Worm (Caenorhabditis elegans): ENCODE data around the gene rpap-3.

- TF ChIP-seq him-1 (tag; optimal IDR thresholded peaks at IDR 0.05): no peak
- no peak for TF ChIP-seq W03F9.2 (tag; optimal IDR thresholded peaks at IDR 0.05)
- no peak for TF ChIP-seq dao-5 (tag; optimal IDR thresholded peaks at IDR 0.05)
Observed at ce11 chrIV:7808583-7808982, 29.8 kb upstream of the rpap-3 start, which contains the start of gene C33H5.1.
